Worm (Caenorhabditis elegans): ENCODE data around the gene K12H6.8.

DNA sequence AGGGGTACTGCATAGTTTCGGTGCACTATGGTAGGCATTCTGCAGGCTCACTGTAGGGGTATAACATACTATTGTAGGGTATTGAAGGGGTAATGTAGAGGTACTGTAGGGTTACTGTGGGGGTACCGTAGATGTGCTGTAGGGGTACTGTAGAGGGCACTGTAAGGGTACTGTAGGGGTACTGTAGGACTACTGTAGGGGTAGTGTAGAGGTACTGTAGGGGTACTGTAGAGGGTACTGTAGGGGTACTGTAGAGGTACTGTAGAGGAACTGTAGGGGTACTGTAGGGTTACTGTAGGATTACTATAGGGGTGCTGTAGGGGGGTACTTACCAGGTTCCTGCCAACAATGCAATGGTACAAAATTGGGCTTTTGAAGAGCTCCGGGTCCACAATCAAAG lies 2.4 kb downstream of the K12H6.8 start:
- TF ChIP-seq unc-62 (GFP tag; optimal IDR thresholded peaks at IDR 0.05) (no peak), snpc-1.3 (tag; optimal IDR thresholded peaks at IDR 0.05; ENCODE audit: insufficient read depth) (no peak), ekl-4 (GFP tag; IDR thresholded peaks at IDR 0.05) (no peak), mes-4 (tag; optimal IDR thresholded peaks at IDR 0.05) (no peak), lin-35 (GFP tag; optimal IDR thresholded peaks at IDR 0.05) (no peak)
